Worm (Caenorhabditis elegans): ENCODE results near the gene fut-2.

Gene fut-2

ce11 chrV:6565851-6566386 is 9.8 kb downstream of the fut-2 start, which contains the start of gene K04A8.1:
Gene K04A8.1, plus strand, starts transcription at chrV:6566336.
- no peak for TF ChIP-seq unc-62 (GFP tag; optimal IDR thresholded peaks at IDR 0.05)

ce11 chrV:6561592-6561991 is 14.1 kb downstream of the fut-2 start, which contains the start of gene spp-19:
Gene spp-19, minus strand, starts transcription at chrV:6561692.
- no peak for TF ChIP-seq unc-62 (GFP tag; optimal IDR thresholded peaks at IDR 0.05)

- TF ChIP-seq unc-62 (GFP tag; optimal IDR thresholded peaks at IDR 0.05), result no peak
Observed at ce11 chrV:6559585-6559984, 16.1 kb downstream of the fut-2 start.

ce11 chrV:6559105-6559504 is 16.6 kb downstream of the fut-2 start, which contains the start of gene spp-26:
Gene spp-26, minus strand, starts transcription at chrV:6559205.
- TF ChIP-seq unc-62 (GFP tag; optimal IDR thresholded peaks at IDR 0.05), result no peak

- no peak for TF ChIP-seq unc-62 (GFP tag; optimal IDR thresholded peaks at IDR 0.05)
Observed at ce11 chrV:6558103-6558502, 17.6 kb downstream of the fut-2 start, which contains the start of gene spp-20. Gene spp-20, minus strand, starts transcription at chrV:6558203.

- TF ChIP-seq unc-62 (GFP tag; optimal IDR thresholded peaks at IDR 0.05), result no peak
Observed at ce11 chrV:6557035-6557434, 18.7 kb downstream of the fut-2 start, which contains the start of gene spp-27. Gene spp-27, minus strand, starts transcription at chrV:6557135.

ce11 chrV:6554308-6554707 is 21.4 kb downstream of the fut-2 start, which contains the start of gene K04A8.19:
Gene K04A8.19, minus strand, starts transcription at chrV:6554408.
- TF ChIP-seq unc-62 (GFP tag; optimal IDR thresholded peaks at IDR 0.05), result no peak

- no peak for TF ChIP-seq unc-62 (GFP tag; optimal IDR thresholded peaks at IDR 0.05)
Observed at ce11 chrV:6551707-6552390, 23.8 kb downstream of the fut-2 start, which contains the start of gene twk-10. Gene twk-10, plus strand, starts transcription at chrV:6552340.

- TF ChIP-seq unc-62 (GFP tag; optimal IDR thresholded peaks at IDR 0.05), result no peak
Observed at ce11 chrV:6549871-6550270, 25.8 kb downstream of the fut-2 start, which contains the start of gene lipl-4. Gene lipl-4, plus strand, starts transcription at chrV:6550171.

ce11 chrV:6549148-6549547 is 26.5 kb downstream of the fut-2 start, which contains the start of gene K04A8.20:
Gene K04A8.20, plus strand, starts transcription at chrV:6549448.
- TF ChIP-seq unc-62 (GFP tag; optimal IDR thresholded peaks at IDR 0.05), result no peak

ce11 chrV:6548309-6548708 is 27.4 kb downstream of the fut-2 start:
- TF ChIP-seq unc-62 (GFP tag; optimal IDR thresholded peaks at IDR 0.05), result no peak

- TF ChIP-seq unc-62 (GFP tag; optimal IDR thresholded peaks at IDR 0.05), result no peak
Observed at ce11 chrV:6546450-6547171, 29.1 kb downstream of the fut-2 start, which contains the start of gene dre-1. Gene dre-1, minus strand, starts transcription at chrV:6546500.

- no peak for TF ChIP-seq unc-62 (GFP tag; optimal IDR thresholded peaks at IDR 0.05)
Observed at ce11 chrV:6544999-6545398, 30.7 kb downstream of the fut-2 start.

ce11 chrV:6541875-6542274 is 33.8 kb downstream of the fut-2 start:
- TF ChIP-seq unc-62 (GFP tag; optimal IDR thresholded peaks at IDR 0.05), result no peak

ce11 chrV:6538323-6538722 is 37.4 kb downstream of the fut-2 start:
- no peak for TF ChIP-seq unc-62 (GFP tag; optimal IDR thresholded peaks at IDR 0.05)

- no peak for TF ChIP-seq unc-62 (GFP tag; optimal IDR thresholded peaks at IDR 0.05)
Observed at ce11 chrV:6533030-6533429, 42.7 kb downstream of the fut-2 start, which contains the start of gene hpo-26. Gene hpo-26, minus strand, starts transcription at chrV:6533060.

All from whole organism, dauer.